Fruit fly (Drosophila melanogaster) whole organism, prepupa: ENCODE data around the gene CG33703.

ENCODE experiments used
- CG11762 ChIP-seq: fragments of 200-800 bp; sonication (Bioruptor generic); optimal IDR thresholded peaks from 3 replicates; lab custom pipeline; 2016; ENCODE audit warnings: missing biosample characterization, missing genetic modification characterization; ENCODE audit not compliant: insufficient read depth
- CG6792 ChIP-seq: fragments of 200-800 bp; sonication (Bioruptor generic); optimal IDR thresholded peaks from 3 replicates; lab custom pipeline; 2016; ENCODE audit warnings: missing biosample characterization, missing genetic modification characterization
- CG8119 ChIP-seq: fragments of 200-800 bp; sonication (Bioruptor generic); IDR thresholded peaks from 3 replicates; pipeline ENCODE4 v1.3.6; 2022; ENCODE audit warnings: missing biosample characterization, missing genetic modification characterization
- Eip93F ChIP-seq: fragments of 200-800 bp; sonication (Bioruptor generic); optimal IDR thresholded peaks from 2 replicates; lab custom pipeline; 2016; ENCODE audit warnings: missing biosample characterization, mild to moderate bottlenecking, missing genetic modification characterization
- OdsH ChIP-seq: fragments of 200-800 bp; sonication (Bioruptor generic); optimal IDR thresholded peaks from 3 replicates; lab custom pipeline; 2016; ENCODE audit warnings: missing biosample characterization, missing genetic modification characterization
- dac ChIP-seq: fragments of 200-800 bp; sonication (Bioruptor generic); optimal IDR thresholded peaks from 2 replicates; lab custom pipeline; 2017; ENCODE audit warnings: missing biosample characterization, mild to moderate bottlenecking, missing genetic modification characterization
- dsx ChIP-seq: fragments of 200-800 bp; optimal IDR thresholded peaks from 3 replicates; lab custom pipeline; 2019; ENCODE audit warnings: missing biosample characterization, mild to moderate bottlenecking, missing genetic modification characterization, moderate library complexity; ENCODE audit not compliant: poor library complexity, severe bottlenecking
- fkh ChIP-seq: fragments of 200-800 bp; sonication (Bioruptor generic); optimal IDR thresholded peaks from 3 replicates; lab custom pipeline; 2017; ENCODE audit warnings: missing biosample characterization, mild to moderate bottlenecking, missing genetic modification characterization, moderate library complexity
- ss ChIP-seq, 2 experiments: fragments of 200-800 bp; sonication (Bioruptor generic); optimal IDR thresholded peaks; 2 replicates in 1 of 2; 3 replicates in 1 of 2; lab custom pipeline; 2017 to 2018; ENCODE audit warnings: mild to moderate bottlenecking in 2 of 2, missing biosample characterization in 2 of 2, missing genetic modification characterization in 2 of 2, moderate library complexity in 1 of 2

dm6 chr3L:9556666-9557065 lies 44.2 kb upstream of the CG33703 start:
- TF ChIP-seq ss (GFP tag; optimal IDR thresholded peaks at IDR 0.05; lab: Kevin White, UChicago) (no peak), Eip93F (GFP tag; lab: Kevin White, UChicago) (no peak), OdsH (GFP tag; lab: Kevin White, UChicago) (no peak), dac (GFP tag; lab: Kevin White, UChicago) (no peak), fkh (GFP tag; lab: Kevin White, UChicago) (no peak), CG11762 (GFP tag; lab: Kevin White, UChicago) (no peak), CG8119 (GFP tag; lab: Robert Waterston, UW) (no peak), dsx (GFP tag; lab: Kevin White, UChicago) (no peak), CG6792 (no peak)
